Fruit fly (Drosophila melanogaster) whole organism, embryonic: ENCODE results near the gene Tasp1.

Experiments
- Antp ChIP-seq: fragments of 200-800 bp; sonication (Bioruptor generic); optimal IDR thresholded peaks from 3 replicates; lab custom pipeline; 2016; ENCODE audit warnings: missing biosample characterization, missing genetic modification characterization
- B-H2 ChIP-seq: fragments of 200-800 bp; sonication (Bioruptor generic); optimal IDR thresholded peaks from 2 replicates; lab custom pipeline; 2018; ENCODE audit warnings: missing biosample characterization, mild to moderate bottlenecking, missing genetic modification characterization
- CG1024 ChIP-seq: fragments of 200-800 bp; sonication (Bioruptor generic); IDR thresholded peaks from 2 replicates; pipeline ENCODE4 v1.3.6; 2022; ENCODE audit warnings: missing biosample characterization, missing genetic modification characterization
- CG10321 ChIP-seq: fragments of 200-800 bp; sonication (Bioruptor generic); IDR thresholded peaks from 2 replicates; pipeline ENCODE4 v1.3.6; 2022; ENCODE audit warnings: missing biosample characterization, missing genetic modification characterization
- CG11247 ChIP-seq: fragments of 200-800 bp; sonication (Bioruptor generic); IDR thresholded peaks from 2 replicates; pipeline ENCODE4 v1.3.6; 2022; ENCODE audit warnings: missing biosample characterization, missing genetic modification characterization
- CG11456 ChIP-seq: fragments of 200-800 bp; sonication (Bioruptor generic); IDR thresholded peaks from 3 replicates; pipeline ENCODE4 v1.3.6; 2022; ENCODE audit warnings: missing biosample characterization, missing genetic modification characterization
- CG12769 ChIP-seq: fragments of 200-800 bp; sonication (Bioruptor generic); optimal IDR thresholded peaks from 2 replicates; lab custom pipeline; 2019; ENCODE audit warnings: missing biosample characterization, mild to moderate bottlenecking, missing genetic modification characterization, moderate library complexity
- CG13123 ChIP-seq: fragments of 200-800 bp; sonication (Bioruptor generic); optimal IDR thresholded peaks from 2 replicates; lab custom pipeline; 2016; ENCODE audit warnings: missing biosample characterization, missing genetic modification characterization
- CG13894 ChIP-seq: fragments of 200-800 bp; sonication (Bioruptor generic); optimal IDR thresholded peaks from 3 replicates; lab custom pipeline; 2018; ENCODE audit warnings: missing biosample characterization, mild to moderate bottlenecking, missing genetic modification characterization, moderate library complexity
- CG1602 ChIP-seq: fragments of 200-800 bp; sonication (Bioruptor generic); optimal IDR thresholded peaks from 3 replicates; lab custom pipeline; 2016; ENCODE audit warnings: missing biosample characterization, missing genetic modification characterization
- CG17186 ChIP-seq: fragments of 200-800 bp; sonication (Bioruptor generic); optimal IDR thresholded peaks from 3 replicates; lab custom pipeline; 2017; ENCODE audit warnings: missing biosample characterization, missing genetic modification reagents, missing genetic modification characterization
- CG2120 ChIP-seq: fragments of 200-800 bp; sonication (Bioruptor generic); optimal IDR thresholded peaks from 3 replicates; lab custom pipeline; 2016; ENCODE audit warnings: missing biosample characterization, missing genetic modification characterization
- CG32532 ChIP-seq: fragments of 200-800 bp; sonication (Bioruptor generic); IDR thresholded peaks from 2 replicates; pipeline ENCODE4 v1.3.6; 2022; ENCODE audit warnings: missing biosample characterization, missing genetic modification characterization
- CG34224 ChIP-seq: fragments of 200-800 bp; sonication (Bioruptor generic); IDR thresholded peaks from 3 replicates; pipeline ENCODE4 v1.3.6; 2022; ENCODE audit warnings: missing biosample characterization, missing genetic modification characterization; ENCODE audit not compliant: partially characterized antibody
- CG34422 ChIP-seq: fragments of 200-800 bp; sonication (Bioruptor generic); IDR thresholded peaks from 3 replicates; pipeline ENCODE4 v1.3.6; 2022; ENCODE audit warnings: missing biosample characterization, missing genetic modification characterization
- CG3847 ChIP-seq: fragments of 200-800 bp; sonication (Bioruptor generic); IDR thresholded peaks from 2 replicates; pipeline ENCODE4 v1.3.6; 2022; ENCODE audit warnings: missing biosample characterization, missing genetic modification characterization
- CG3995 ChIP-seq: fragments of 200-800 bp; sonication (Bioruptor generic); optimal IDR thresholded peaks from 3 replicates; lab custom pipeline; 2016; ENCODE audit warnings: missing biosample characterization, missing genetic modification characterization
- CG4617 ChIP-seq: fragments of 200-800 bp; sonication (Bioruptor generic); optimal IDR thresholded peaks from 3 replicates; lab custom pipeline; 2016; ENCODE audit warnings: missing biosample characterization, missing genetic modification characterization, borderline replicate concordance
- CG7271 ChIP-seq: fragments of 200-800 bp; sonication (Bioruptor generic); optimal IDR thresholded peaks from 2 replicates; lab custom pipeline; 2018; ENCODE audit warnings: missing biosample characterization, mild to moderate bottlenecking, missing genetic modification characterization, moderate library complexity
- CG9609 ChIP-seq: fragments of 200-800 bp; sonication (Bioruptor generic); optimal IDR thresholded peaks from 3 replicates; lab custom pipeline; 2016; ENCODE audit warnings: missing biosample characterization, missing genetic modification characterization
- CG9797 ChIP-seq: fragments of 200-800 bp; sonication (Bioruptor generic); optimal IDR thresholded peaks from 3 replicates; lab custom pipeline; 2018; ENCODE audit warnings: missing biosample characterization, mild to moderate bottlenecking, missing genetic modification characterization
- Chrac-16 ChIP-seq: fragments of 200-800 bp; sonication (Bioruptor generic); optimal IDR thresholded peaks from 3 replicates; lab custom pipeline; 2016; ENCODE audit warnings: missing biosample characterization, missing genetic modification characterization
- Dip3 ChIP-seq: fragments of 200-800 bp; sonication (Bioruptor generic); optimal IDR thresholded peaks from 3 replicates; lab custom pipeline; 2016; ENCODE audit warnings: missing biosample characterization, missing genetic modification characterization
- Dll ChIP-seq: fragments of 200-800 bp; sonication (Bioruptor generic); IDR thresholded peaks from 4 replicates; pipeline ENCODE4 v1.3.6; 2022; ENCODE audit warnings: missing biosample characterization, missing genetic modification characterization; ENCODE audit not compliant: partially characterized antibody
- Dp ChIP-seq: fragments of 200-800 bp; sonication (Bioruptor generic); optimal IDR thresholded peaks from 2 replicates; lab custom pipeline; 2018; ENCODE audit warnings: missing biosample characterization, mild to moderate bottlenecking, missing genetic modification characterization, moderate library complexity
- Drgx ChIP-seq: fragments of 200-800 bp; sonication (Bioruptor generic); IDR thresholded peaks from 2 replicates; pipeline ENCODE4 v1.3.6; 2022; ENCODE audit warnings: missing biosample characterization, missing genetic modification characterization
- H2.0 ChIP-seq: fragments of 200-800 bp; sonication (Bioruptor generic); IDR thresholded peaks from 2 replicates; pipeline ENCODE4 v1.3.6; 2022; ENCODE audit warnings: missing biosample characterization, missing genetic modification characterization
- Hmr ChIP-seq: fragments of 200-800 bp; sonication (Bioruptor generic); optimal IDR thresholded peaks from 3 replicates; lab custom pipeline; 2017; ENCODE audit warnings: mild to moderate bottlenecking, missing biosample characterization, missing genetic modification reagents, missing genetic modification characterization
- MESR4 ChIP-seq: fragments of 200-800 bp; sonication (Bioruptor generic); optimal IDR thresholded peaks from 2 replicates; lab custom pipeline; 2018; ENCODE audit warnings: missing biosample characterization, mild to moderate bottlenecking, missing genetic modification characterization, moderate library complexity
- Nf-YC ChIP-seq: fragments of 200-800 bp; optimal IDR thresholded peaks from 3 replicates; lab custom pipeline; 2019; ENCODE audit warnings: missing biosample characterization, mild to moderate bottlenecking, missing genetic modification characterization, moderate library complexity
- Sox102F ChIP-seq: fragments of 200-800 bp; sonication (Bioruptor generic); optimal IDR thresholded peaks from 2 replicates; lab custom pipeline; 2018; ENCODE audit warnings: missing biosample characterization, mild to moderate bottlenecking, missing genetic modification characterization, moderate library complexity
- Tbp ChIP-seq: fragments of >200 bp; optimal IDR thresholded peaks from 2 replicates; lab custom pipeline; 2018; ENCODE audit warnings: missing biosample characterization, missing genetic modification characterization
- Xbp1 ChIP-seq: fragments of 200-800 bp; sonication (Bioruptor generic); optimal IDR thresholded peaks from 3 replicates; lab custom pipeline; 2016; ENCODE audit warnings: missing biosample characterization, mild to moderate bottlenecking, missing genetic modification characterization
- cg ChIP-seq: fragments of 200-800 bp; sonication (Bioruptor generic); optimal IDR thresholded peaks from 3 replicates; lab custom pipeline; 2019; ENCODE audit warnings: missing biosample characterization, mild to moderate bottlenecking, missing genetic modification characterization, moderate library complexity
- ci ChIP-seq: fragments of 200-800 bp; sonication (Bioruptor generic); IDR thresholded peaks from 3 replicates; pipeline ENCODE4 v1.3.6; 2022; ENCODE audit warnings: missing biosample characterization, missing genetic modification characterization
- dati ChIP-seq: fragments of 200-800 bp; sonication (Bioruptor generic); IDR thresholded peaks from 2 replicates; pipeline ENCODE4 v1.3.6; 2022; ENCODE audit warnings: missing biosample characterization, missing genetic modification characterization
- emc ChIP-seq: fragments of 200-800 bp; sonication (Bioruptor generic); optimal IDR thresholded peaks from 2 replicates; lab custom pipeline; 2016; ENCODE audit warnings: missing biosample characterization, missing genetic modification characterization
- ewg ChIP-seq: fragments of 200-800 bp; sonication (Bioruptor generic); optimal IDR thresholded peaks from 3 replicates; lab custom pipeline; 2017; ENCODE audit warnings: mild to moderate bottlenecking, missing biosample characterization, missing genetic modification reagents, missing genetic modification characterization
- ham ChIP-seq: fragments of 200-800 bp; sonication (Bioruptor generic); IDR thresholded peaks from 2 replicates; pipeline ENCODE4 v1.3.6; 2022; ENCODE audit warnings: missing biosample characterization, missing genetic modification characterization
- hth ChIP-seq: fragments of >200 bp; optimal IDR thresholded peaks from 2 replicates; lab custom pipeline; 2017; ENCODE audit warnings: inconsistent platforms
- inv ChIP-seq: fragments of 200-800 bp; sonication (Bioruptor generic); IDR thresholded peaks from 2 replicates; pipeline ENCODE4 v1.3.6; 2022; ENCODE audit warnings: missing biosample characterization, missing genetic modification characterization; ENCODE audit not compliant: partially characterized antibody
- kah ChIP-seq: fragments of 200-800 bp; sonication (Bioruptor generic); optimal IDR thresholded peaks from 2 replicates; lab custom pipeline; 2018; ENCODE audit warnings: missing biosample characterization, mild to moderate bottlenecking, missing genetic modification characterization
- lmd ChIP-seq: fragments of 200-800 bp; sonication (Bioruptor generic); IDR thresholded peaks from 2 replicates; pipeline ENCODE4 v1.3.6; 2022; ENCODE audit warnings: missing biosample characterization, missing genetic modification characterization
- nom ChIP-seq: fragments of 200-800 bp; sonication (Bioruptor generic); optimal IDR thresholded peaks from 2 replicates; lab custom pipeline; 2017; ENCODE audit warnings: missing biosample characterization, missing genetic modification characterization, mild to moderate bottlenecking, moderate library complexity, missing genetic modification reagents
- rib ChIP-seq: fragments of 200-800 bp; sonication (Bioruptor generic); IDR thresholded peaks from 2 replicates; pipeline ENCODE4 v1.3.6; 2022; ENCODE audit warnings: missing biosample characterization, missing genetic modification characterization
- slp2 ChIP-seq: fragments of 200-800 bp; sonication (Bioruptor generic); optimal IDR thresholded peaks from 2 replicates; lab custom pipeline; 2016; ENCODE audit warnings: missing biosample characterization, missing genetic modification characterization
- stc ChIP-seq: fragments of 200-800 bp; sonication (Bioruptor generic); IDR thresholded peaks from 2 replicates; pipeline ENCODE4 v1.3.6; 2022; ENCODE audit warnings: missing biosample characterization, missing genetic modification characterization
- tup ChIP-seq: fragments of 200-800 bp; sonication (Bioruptor generic); optimal IDR thresholded peaks from 2 replicates; lab custom pipeline; 2016; ENCODE audit warnings: missing biosample characterization, mild to moderate bottlenecking, missing genetic modification characterization, moderate library complexity
- wek ChIP-seq: fragments of 200-800 bp; sonication (Bioruptor generic); optimal IDR thresholded peaks from 3 replicates; lab custom pipeline; 2018; ENCODE audit warnings: missing biosample characterization, mild to moderate bottlenecking, missing genetic modification characterization, moderate library complexity
- z ChIP-seq: fragments of 200-800 bp; sonication (Bioruptor generic); IDR thresholded peaks from 3 replicates; pipeline ENCODE4 v1.3.6; 2022; ENCODE audit warnings: missing biosample characterization, missing genetic modification characterization
- zf30C ChIP-seq: fragments of 200-800 bp; sonication (Bioruptor generic); optimal IDR thresholded peaks from 3 replicates; lab custom pipeline; 2018; ENCODE audit warnings: missing biosample characterization, mild to moderate bottlenecking, missing genetic modification characterization

Tasp1 gene

dm6 chr3L:16087323-16087816, at the start of gene Tasp1 (continued):
- TF ChIP-seq Nf-YC (tag; lab: Kevin White, UChicago) = no peak
- TF ChIP-seq CG3995 = no peak
- no peak for TF ChIP-seq slp2 (GFP tag; lab: Kevin White, UChicago)
- no peak for TF ChIP-seq CG10321 (GFP tag; lab: Robert Waterston, UW)
- no peak for TF ChIP-seq CG9609
- no peak for TF ChIP-seq CG11456
- no peak for TF ChIP-seq CG12769 (tag; lab: Kevin White, UChicago)
- peak; percentile 64 for TF ChIP-seq Hmr (GFP tag; lab: Kevin White, UChicago)
- peak; percentile 60 for TF ChIP-seq CG1024 (GFP tag; lab: Robert Waterston, UW)
- peak; percentile 46; the same call in 2 of the 3 replicates for TF ChIP-seq ci (GFP tag; lab: Robert Waterston, UW)
- TF ChIP-seq Tbp (GFP tag; lab: Kevin White, UChicago) = no peak
- no peak for TF ChIP-seq wek (GFP tag; lab: Kevin White, UChicago)
- TF ChIP-seq CG11247 (GFP tag; lab: Robert Waterston, UW) = peak; percentile 57; the same call in 1 of the 2 replicates
- no peak for TF ChIP-seq cg
- TF ChIP-seq inv = no peak
- TF ChIP-seq ewg = peak; percentile 39
- peak; percentile 25 for TF ChIP-seq Dp (GFP tag; lab: Kevin White, UChicago)
- peak; percentile 16 for TF ChIP-seq tup (GFP tag; lab: Kevin White, UChicago)
- peak; percentile 40 for TF ChIP-seq kah (GFP tag; lab: Kevin White, UChicago)
- TF ChIP-seq CG9797 (GFP tag; lab: Kevin White, UChicago) = peak; percentile 82
- no peak for TF ChIP-seq Antp (GFP tag; lab: Kevin White, UChicago)
- TF ChIP-seq ham = no peak
- peak; percentile 60 for TF ChIP-seq CG2120 (GFP tag; lab: Kevin White, UChicago)
- no peak for TF ChIP-seq hth (lab: Kevin White, UChicago)
- TF ChIP-seq CG32532 = peak; percentile 87
- TF ChIP-seq CG3847 (GFP tag; lab: Robert Waterston, UW) = peak; percentile 56
- peak; percentile 96 for TF ChIP-seq zf30C
- TF ChIP-seq CG13894 (tag; lab: Kevin White, UChicago) = no peak
- peak; percentile 39 for TF ChIP-seq CG7271 (tag; lab: Kevin White, UChicago)
- TF ChIP-seq CG13123 (GFP tag; lab: Kevin White, UChicago) = no peak
- TF ChIP-seq, all 482 proteins: peak for 214

dm6 chr3L:16132067-16132418, 44.7 kb upstream of the Tasp1 start:
- TF ChIP-seq CG34422 (peak; percentile 3; the same call in 1 of the 3 replicates), H2.0 (GFP tag; lab: Robert Waterston, UW) (0 out of 2 replicates have a peak, but pooled peaks have one; percentile 3), B-H2 (GFP tag; lab: Kevin White, UChicago) (no peak), CG34224 (GFP tag; lab: Robert Waterston, UW) (peak; percentile 25; the same call in 1 of the 3 replicates), CG11247 (GFP tag; lab: Robert Waterston, UW) (no peak), rib (GFP tag; lab: Robert Waterston, UW) (no peak), Xbp1 (GFP tag; lab: Kevin White, UChicago) (no peak), stc (GFP tag; lab: Robert Waterston, UW) (0 out of 2 replicates have a peak, but pooled peaks have one; percentile 1), Chrac-16 (no peak), MESR4 (peak; percentile 60), dati (GFP tag; lab: Robert Waterston, UW) (0 out of 2 replicates have a peak, but pooled peaks have one; percentile 5), lmd (GFP tag; lab: Robert Waterston, UW) (no peak), CG4617 (GFP tag; lab: Kevin White, UChicago) (peak; percentile 44), Sox102F (no peak), Drgx (GFP tag; lab: Robert Waterston, UW) (0 out of 2 replicates have a peak, but pooled peaks have one; percentile 29), cg (peak; percentile 57), CG17186 (GFP tag; lab: Kevin White, UChicago) (peak; percentile 46), z (no peak), nom (GFP tag; lab: Kevin White, UChicago) (peak; percentile 9), Dll (0 out of 4 replicates have a peak, but pooled peaks have one; percentile 8), emc (GFP tag; lab: Kevin White, UChicago) (no peak), CG1602 (GFP tag; lab: Kevin White, UChicago) (no peak), Dip3 (no peak)
